Worm (Caenorhabditis elegans) whole organism, young adult: ENCODE results near the gene aex-3.

Experiments used
- F33H1.4 ChIP-seq: fragments of 200-800 bp; sonication (Bioruptor generic); IDR thresholded peaks from 2 replicates; pipeline ENCODE4 v1.3.6; 2022; ENCODE audit warnings: missing genetic modification reagents, missing genetic modification characterization, missing compliant biosample characterization
- F49E8.2 ChIP-seq: sonication (generic microtip); optimal IDR thresholded peaks from 3 replicates; lab custom pipeline; 2017; ENCODE audit warnings: missing genetic modification characterization, mild to moderate bottlenecking, missing compliant biosample characterization, antibody characterized with exemption, moderate library complexity; ENCODE audit not compliant: insufficient read depth
- F55B11.4 ChIP-seq: sonication (generic microtip); optimal IDR thresholded peaks from 2 replicates; lab custom pipeline; 2016; ENCODE audit warnings: missing compliant biosample characterization, missing genetic modification characterization, borderline replicate concordance; ENCODE audit not compliant: insufficient read depth
- Y53G8AR.9 ChIP-seq: fragments of 200-800 bp; sonication (Bioruptor generic); conservative IDR thresholded peaks from 2 replicates; pipeline ENCODE4 v1.3.6; 2022; ENCODE audit warnings: missing genetic modification reagents, missing genetic modification characterization, missing compliant biosample characterization
- Y56A3A.18 ChIP-seq: fragments of 200-800 bp; sonication (Bioruptor generic); IDR thresholded peaks from 2 replicates; pipeline ENCODE4 v1.3.6; 2022; ENCODE audit warnings: missing genetic modification reagents, missing genetic modification characterization, missing compliant biosample characterization
- ama-1 ChIP-seq, 3 experiments: fragments of 150-350 bp in 1 of 3; sonication (generic microtip) in 2 of 3; optimal IDR thresholded peaks; 2 replicates each; lab custom pipeline; 2014 to 2018; ENCODE audit warnings: missing biosample characterization in 2 of 3, missing genetic modification characterization in 2 of 3, missing genetic modification reagents in 2 of 3
- aptf-3 ChIP-seq: fragments of 200-800 bp; sonication (Bioruptor generic); IDR thresholded peaks from 2 replicates; pipeline ENCODE4 v1.3.6; 2022; ENCODE audit warnings: missing genetic modification characterization, missing compliant biosample characterization
- athp-1 ChIP-seq: sonication (generic microtip); optimal IDR thresholded peaks from 2 replicates; lab custom pipeline; 2017; ENCODE audit warnings: mild to moderate bottlenecking, missing genetic modification characterization, missing compliant biosample characterization
- attf-5 ChIP-seq: fragments of 200-800 bp; sonication (Bioruptor generic); optimal IDR thresholded peaks from 2 replicates; lab custom pipeline; 2018; ENCODE audit warnings: mild to moderate bottlenecking, missing genetic modification characterization, missing compliant biosample characterization
- cebp-1 ChIP-seq, 2 experiments: fragments of 200-800 bp in 1 of 2; sonication (Bioruptor generic) in 1 of 2; sonication (generic microtip) in 1 of 2; IDR thresholded peaks in 1 of 2; optimal IDR thresholded peaks in 1 of 2; 2 replicates each; pipeline versions ENCODE4 v1.3.6 to Lab custom; 2017 to 2022; ENCODE audit warnings: missing compliant biosample characterization in 2 of 2, missing genetic modification characterization in 2 of 2, mild to moderate bottlenecking in 1 of 2, missing genetic modification reagents in 1 of 2, moderate library complexity in 1 of 2
- chd-7 ChIP-seq: sonication (generic microtip); optimal IDR thresholded peaks from 2 replicates; lab custom pipeline; 2016; ENCODE audit warnings: mild to moderate bottlenecking, missing genetic modification characterization, moderate library complexity, missing compliant biosample characterization
- egrh-3 ChIP-seq: fragments of 200-800 bp; sonication (Bioruptor generic); IDR thresholded peaks from 2 replicates; pipeline ENCODE4 v1.3.6; 2022; ENCODE audit warnings: missing genetic modification reagents, missing genetic modification characterization, missing compliant biosample characterization
- gei-17 ChIP-seq: fragments of 200-800 bp; sonication (Bioruptor generic); optimal IDR thresholded peaks from 2 replicates; lab custom pipeline; 2018; ENCODE audit warnings: mild to moderate bottlenecking, missing genetic modification characterization, missing compliant biosample characterization
- hmg-1.2 ChIP-seq: fragments of 200-800 bp; sonication (Bioruptor generic); IDR thresholded peaks from 2 replicates; pipeline ENCODE4 v1.3.6; 2022; ENCODE audit warnings: missing genetic modification reagents, missing genetic modification characterization, missing compliant biosample characterization
- hmg-20 ChIP-seq: fragments of 200-800 bp; sonication (Bioruptor generic); IDR thresholded peaks from 2 replicates; pipeline ENCODE4 v1.3.6; 2022; ENCODE audit warnings: missing genetic modification reagents, missing genetic modification characterization, missing compliant biosample characterization
- hrde-1 ChIP-seq: sonication (generic microtip); optimal IDR thresholded peaks from 2 replicates; lab custom pipeline; 2016; ENCODE audit warnings: missing genetic modification characterization, mild to moderate bottlenecking, missing compliant biosample characterization, moderate library complexity, missing genotype, missing genetic modification reagents, borderline replicate concordance
- let-526 ChIP-seq: fragments of 200-800 bp; sonication (Bioruptor generic); IDR thresholded peaks from 2 replicates; pipeline ENCODE4 v1.3.6; 2022; ENCODE audit warnings: missing genetic modification reagents, missing genetic modification characterization, missing compliant biosample characterization
- lin-54 ChIP-seq: fragments of 200-800 bp; sonication (Bioruptor generic); optimal IDR thresholded peaks from 2 replicates; lab custom pipeline; 2018; ENCODE audit warnings: mild to moderate bottlenecking, missing genetic modification characterization, missing compliant biosample characterization
- lsy-27 ChIP-seq: sonication (generic microtip); optimal IDR thresholded peaks from 2 replicates; lab custom pipeline; 2017; ENCODE audit warnings: missing genetic modification characterization, mild to moderate bottlenecking, missing compliant biosample characterization, antibody characterized with exemption, missing genotype, borderline replicate concordance; ENCODE audit not compliant: insufficient read depth
- mel-28 ChIP-seq: sonication (generic microtip); optimal IDR thresholded peaks from 2 replicates; lab custom pipeline; 2016; ENCODE audit warnings: borderline replicate concordance, mild to moderate bottlenecking, missing genetic modification characterization, missing compliant biosample characterization
- mes-4 ChIP-seq: sonication (generic microtip); optimal IDR thresholded peaks from 2 replicates; lab custom pipeline; 2016; ENCODE audit warnings: missing genotype, missing genetic modification characterization, missing compliant biosample characterization
- nhr-80 ChIP-seq: sonication (generic microtip); optimal IDR thresholded peaks from 2 replicates; lab custom pipeline; 2016; ENCODE audit warnings: missing genetic modification characterization, missing compliant biosample characterization
- nhr-90 ChIP-seq: sonication (generic microtip); optimal IDR thresholded peaks from 2 replicates; lab custom pipeline; 2016; ENCODE audit warnings: missing genotype, mild to moderate bottlenecking, missing genetic modification characterization, missing compliant biosample characterization
- rcor-1 ChIP-seq: fragments of 200-800 bp; sonication (Bioruptor generic); IDR thresholded peaks from 2 replicates; pipeline ENCODE4 v1.3.6; 2022; ENCODE audit warnings: missing genetic modification reagents, missing genetic modification characterization, missing compliant biosample characterization
- rec-8 ChIP-seq, 2 experiments: sonication (generic microtip); optimal IDR thresholded peaks; 2 replicates each; lab custom pipeline; 2016; ENCODE audit warnings: mild to moderate bottlenecking in 2 of 2, missing genetic modification characterization in 2 of 2, missing genetic modification reagents in 2 of 2, missing genotype in 2 of 2, missing biosample characterization in 1 of 2, missing compliant biosample characterization in 1 of 2, moderate library complexity in 1 of 2
- rpc-1 ChIP-seq, 2 experiments: fragments of 150-350 bp in 1 of 2; sonication (generic microtip) in 1 of 2; optimal IDR thresholded peaks; 2 replicates each; lab custom pipeline; 2014 to 2018; ENCODE audit warnings: missing biosample characterization in 1 of 2, missing genetic modification characterization in 1 of 2, missing genetic modification reagents in 1 of 2, missing genotype in 1 of 2
- tbp1 ChIP-seq: fragments of 200-800 bp; sonication (Bioruptor generic); optimal IDR thresholded peaks from 2 replicates; lab custom pipeline; 2018; ENCODE audit warnings: mild to moderate bottlenecking, missing genetic modification characterization, missing compliant biosample characterization
- unc-130 ChIP-seq: sonication (generic microtip); optimal IDR thresholded peaks from 2 replicates; lab custom pipeline; 2016; ENCODE audit warnings: missing genetic modification reagents, missing genetic modification characterization, missing compliant biosample characterization
- ztf-18 ChIP-seq: sonication (generic microtip); optimal IDR thresholded peaks from 2 replicates; lab custom pipeline; 2016; ENCODE audit warnings: missing genotype, mild to moderate bottlenecking, missing genetic modification characterization, missing compliant biosample characterization
- ztf-26 ChIP-seq: sonication (generic microtip); optimal IDR thresholded peaks from 2 replicates; lab custom pipeline; 2017; ENCODE audit warnings: missing genetic modification characterization, missing compliant biosample characterization
- ztf-6 ChIP-seq: fragments of 200-800 bp; sonication (Bioruptor generic); IDR thresholded peaks from 2 replicates; pipeline ENCODE4 v1.3.6; 2022; ENCODE audit warnings: missing genetic modification reagents, missing genetic modification characterization, missing compliant biosample characterization

Gene aex-3

ce11 chrX:802478-802877 lies 42.9 kb upstream of the aex-3 start, which contains the start of gene gtr-1:
gtr-1 (plus strand) TSS chrX:802778.
- TF ChIP-seq tbp1 (GFP tag; lab: Kevin White, UChicago) = no peak
- no peak for TF ChIP-seq mel-28
- TF ChIP-seq lsy-27 (tag; lab: Kevin White, UChicago) = no peak
- TF ChIP-seq ztf-26 (tag; lab: Kevin White, UChicago) = no peak

DNA sequence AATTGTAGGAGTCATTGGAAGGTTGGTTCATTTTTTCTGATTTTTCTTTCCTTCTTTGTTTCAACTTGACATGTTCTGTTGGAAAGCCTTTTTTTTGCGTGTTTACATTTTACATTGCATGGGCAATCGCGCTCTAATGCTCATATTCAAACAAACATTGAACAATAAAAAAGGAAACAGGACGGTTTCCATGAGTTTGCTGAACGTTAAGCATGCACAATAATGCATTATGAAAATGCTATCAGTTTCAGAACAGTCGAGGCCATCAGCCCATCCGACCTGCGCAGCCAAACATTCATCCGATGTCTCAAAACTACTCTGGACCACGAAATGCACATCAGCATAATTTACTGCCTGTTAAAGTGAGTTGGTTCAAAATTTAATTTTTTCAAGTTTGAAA lies 31.1 kb upstream of the aex-3 start:
- TF ChIP-seq athp-1 (tag; lab: Kevin White, UChicago) = no peak
- no peak for TF ChIP-seq F33H1.4
- no peak for TF ChIP-seq Y56A3A.18
- no peak for TF ChIP-seq attf-5 (GFP tag; lab: Kevin White, UChicago)
- no peak for TF ChIP-seq ztf-6 (GFP tag; lab: Robert Waterston, UW)
- TF ChIP-seq Y53G8AR.9 (GFP tag; lab: Robert Waterston, UW) = no peak
- TF ChIP-seq let-526 (GFP tag; lab: Robert Waterston, UW) = no peak

DNA sequence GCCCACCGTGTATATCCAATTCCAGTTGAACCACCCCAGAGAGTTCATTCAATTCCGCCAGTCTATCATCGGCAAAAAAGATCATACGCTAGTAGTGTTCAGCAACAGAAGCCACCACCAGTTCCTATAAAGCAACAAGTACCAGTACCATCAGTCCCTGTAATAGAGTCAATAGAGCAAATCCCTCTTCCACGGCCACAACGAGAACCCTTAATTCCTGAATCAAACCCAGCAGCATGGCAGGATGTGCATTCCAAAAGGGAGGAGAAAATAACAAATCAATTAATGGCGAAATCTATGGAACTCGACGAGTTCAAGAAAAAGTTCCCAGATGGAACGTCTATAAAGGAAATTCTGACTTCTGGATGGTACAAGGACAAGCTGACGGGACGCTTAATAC lies 30.3 kb upstream of the aex-3 start:
- TF ChIP-seq F55B11.4 = no peak
- no peak for TF ChIP-seq aptf-3 (GFP tag; lab: Robert Waterston, UW)
- no peak for TF ChIP-seq hmg-20 (GFP tag; lab: Robert Waterston, UW)
- TF ChIP-seq lin-54 (GFP tag; lab: Kevin White, UChicago) = no peak
- no peak for TF ChIP-seq nhr-80 (tag; lab: Kevin White, UChicago)
- no peak for TF ChIP-seq hrde-1 (tag; lab: Kevin White, UChicago)
- no peak for TF ChIP-seq ztf-6 (GFP tag; lab: Robert Waterston, UW)
- no peak for TF ChIP-seq egrh-3
- TF ChIP-seq mel-28 = no peak
- TF ChIP-seq tbp1 (GFP tag; lab: Kevin White, UChicago) = no peak
- no peak for TF ChIP-seq rpc-1 (optimal IDR thresholded peaks at IDR 0.05; lab: Kevin White, UChicago)
- TF ChIP-seq rpc-1 (tag; optimal IDR thresholded peaks at IDR 0.05; lab: Kevin White, UChicago) = no peak
- no peak for TF ChIP-seq Y56A3A.18
- no peak for TF ChIP-seq chd-7 (tag; lab: Kevin White, UChicago)
- no peak for TF ChIP-seq ztf-18 (tag; lab: Kevin White, UChicago)
- no peak for TF ChIP-seq F49E8.2 (tag; lab: Kevin White, UChicago)
- no peak for TF ChIP-seq rcor-1 (GFP tag; lab: Robert Waterston, UW)
- TF ChIP-seq ama-1 (optimal IDR thresholded peaks at IDR 0.05; lab: Kevin White, UChicago) = no peak
- TF ChIP-seq ama-1 (GFP tag; optimal IDR thresholded peaks at IDR 0.05; lab: Kevin White, UChicago) = no peak
- no peak for TF ChIP-seq rec-8 (tag; optimal IDR thresholded peaks at IDR 0.05; lab: Kevin White, UChicago)

DNA sequence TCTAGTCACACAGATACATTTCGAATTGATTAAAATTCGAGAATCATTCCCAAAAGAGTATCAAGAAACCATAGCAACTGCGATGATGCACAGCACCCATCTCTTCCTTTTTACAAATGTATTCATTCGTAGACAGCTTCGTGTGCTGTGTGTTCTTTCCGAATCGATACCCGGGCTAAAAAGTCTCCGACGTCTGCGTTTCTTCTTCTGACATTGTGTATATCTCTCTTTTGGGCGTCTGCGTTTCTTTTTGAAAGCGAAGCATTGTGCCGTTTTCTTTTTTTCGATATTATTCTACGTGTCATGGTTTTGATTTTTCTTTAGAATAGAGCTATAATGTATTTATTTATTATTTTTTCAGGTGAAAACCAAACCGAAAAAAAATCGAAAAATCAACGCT lies 28.5 kb upstream of the aex-3 start, which contains the start of gene attf-5:
TSS of gene attf-5 (plus strand) at position 362 of the 400 bp plus-strand sequence.
- TF ChIP-seq hmg-1.2 (GFP tag; lab: Robert Waterston, UW) (peak; percentile 88), cebp-1 (GFP tag; IDR thresholded peaks at IDR 0.05; lab: Robert Waterston, UW) (no peak), cebp-1 (tag; optimal IDR thresholded peaks at IDR 0.05; lab: Kevin White, UChicago) (no peak), mes-4 (tag; lab: Kevin White, UChicago) (no peak), unc-130 (GFP tag; lab: Kevin White, UChicago) (no peak)

- no peak for TF ChIP-seq nhr-90 (tag; lab: Kevin White, UChicago)
- peak; percentile 66 for TF ChIP-seq gei-17 (GFP tag; lab: Kevin White, UChicago)
These were observed 25.8 kb upstream of the aex-3 start for ce11 chrX:785368-785767.
